Worm (Caenorhabditis elegans) whole organism, L1 larva: ENCODE data around the gene trpp-3.

Source experiments
- C16A3.4 ChIP-seq: fragments of 150-350 bp; optimal IDR thresholded peaks from 2 replicates; lab custom pipeline; 2014; ENCODE audit warnings: missing biosample characterization, missing genetic modification characterization
- C34B4.2 ChIP-seq: sonication (generic microtip); optimal IDR thresholded peaks from 2 replicates; lab custom pipeline; 2017; ENCODE audit warnings: mild to moderate bottlenecking, missing genetic modification characterization, missing compliant biosample characterization
- blmp-1 ChIP-seq: fragments of 150-350 bp; optimal IDR thresholded peaks from 2 replicates; lab custom pipeline; 2014; ENCODE audit warnings: missing biosample characterization, missing genetic modification characterization
- ceh-82 ChIP-seq, 3 experiments: fragments of 150-350 bp in 1 of 3; sonication (generic microtip) in 2 of 3; optimal IDR thresholded peaks; 2 replicates each; lab custom pipeline; 2014 to 2017; ENCODE audit warnings: missing biosample characterization in 3 of 3, missing genetic modification characterization in 3 of 3
- ceh-88 ChIP-seq: fragments of 200-800 bp; sonication (Bioruptor generic); IDR thresholded peaks from 2 replicates; pipeline ENCODE4 v1.3.6; 2022; ENCODE audit warnings: missing genetic modification characterization, missing compliant biosample characterization
- ceh-90 ChIP-seq: sonication (generic microtip); optimal IDR thresholded peaks from 2 replicates; lab custom pipeline; 2016; ENCODE audit warnings: missing genetic modification characterization, missing compliant biosample characterization
- ces-1 ChIP-seq: fragments of 150-350 bp; optimal IDR thresholded peaks from 2 replicates; lab custom pipeline; 2014; ENCODE audit warnings: missing biosample characterization, missing genetic modification reagents, missing genetic modification characterization
- dpl-1 ChIP-seq, 3 experiments: fragments of 150-350 bp in 2 of 3; sonication (generic microtip) in 1 of 3; optimal IDR thresholded peaks; 2 replicates each; lab custom pipeline; 2014 to 2017; ENCODE audit warnings: missing biosample characterization in 3 of 3, missing genetic modification characterization in 3 of 3, missing genetic modification reagents in 3 of 3
- dsc-1 ChIP-seq: sonication (generic microtip); optimal IDR thresholded peaks from 2 replicates; lab custom pipeline; 2016; ENCODE audit warnings: mild to moderate bottlenecking, missing genetic modification characterization, missing compliant biosample characterization
- efl-1 ChIP-seq, 4 experiments: fragments of 150-350 bp; optimal IDR thresholded peaks in 3 of 4; peaks in 1 of 4; 1 replicate in 1 of 4; 2 replicates in 3 of 4; lab custom pipeline; 2014; ENCODE audit warnings: missing biosample characterization in 2 of 4, missing genetic modification characterization in 2 of 4, missing genetic modification reagents in 2 of 4
- efl-3 ChIP-seq: fragments of 200-800 bp; sonication (Bioruptor generic); optimal IDR thresholded peaks from 2 replicates; lab custom pipeline; 2018; ENCODE audit warnings: mild to moderate bottlenecking, missing genetic modification characterization, missing compliant biosample characterization
- egl-13 ChIP-seq: sonication (generic microtip); optimal IDR thresholded peaks from 2 replicates; lab custom pipeline; 2016; ENCODE audit warnings: missing genotype, missing genetic modification reagents, missing genetic modification characterization, missing compliant biosample characterization
- egl-27 ChIP-seq, 2 experiments: fragments of 150-350 bp in 1 of 2; sonication (generic microtip); optimal IDR thresholded peaks; 3 replicates each; lab custom pipeline; 2017 to 2018; ENCODE audit warnings: missing biosample characterization in 2 of 2, missing genetic modification characterization in 2 of 2, missing genetic modification reagents in 2 of 2
- elt-3 ChIP-seq, 6 experiments: fragments of 150-350 bp in 1 of 6; sonication (generic microtip); optimal IDR thresholded peaks; 2 replicates each; lab custom pipeline; 2017 to 2018; ENCODE audit warnings: missing biosample characterization in 6 of 6, missing genetic modification characterization in 6 of 6, inconsistent platforms in 1 of 6
- ets-5 ChIP-seq: fragments of 200-800 bp; sonication (Bioruptor generic); IDR thresholded peaks from 2 replicates; pipeline ENCODE4 v1.3.6; 2022; ENCODE audit warnings: missing genetic modification characterization, missing compliant biosample characterization
- hlh-17 ChIP-seq: fragments of 200-800 bp; sonication (Bioruptor generic); optimal IDR thresholded peaks from 2 replicates; lab custom pipeline; 2018; ENCODE audit warnings: missing genetic modification characterization, mild to moderate bottlenecking, missing compliant biosample characterization, moderate library complexity, borderline replicate concordance
- hlh-4 ChIP-seq: sonication (generic microtip); optimal IDR thresholded peaks from 2 replicates; lab custom pipeline; 2016; ENCODE audit warnings: mild to moderate bottlenecking, missing genetic modification characterization, missing compliant biosample characterization
- hpl-2 ChIP-seq: fragments of 150-350 bp; optimal IDR thresholded peaks from 2 replicates; lab custom pipeline; 2014; ENCODE audit warnings: missing biosample characterization, missing genetic modification reagents, missing genetic modification characterization
- irx-1 ChIP-seq: sonication (generic microtip); optimal IDR thresholded peaks from 2 replicates; lab custom pipeline; 2016; ENCODE audit warnings: missing genetic modification characterization, missing compliant biosample characterization
- isw-1 ChIP-seq: fragments of 200-800 bp; sonication (Bioruptor generic); IDR thresholded peaks from 2 replicates; pipeline ENCODE4 v1.3.6; 2022; ENCODE audit warnings: missing genetic modification characterization, missing compliant biosample characterization
- lin-13 ChIP-seq: fragments of 150-350 bp; optimal IDR thresholded peaks from 2 replicates; lab custom pipeline; 2014; ENCODE audit warnings: missing biosample characterization, missing genetic modification reagents, missing genetic modification characterization
- lin-14 ChIP-seq: fragments of 200-800 bp; sonication (Bioruptor generic); optimal IDR thresholded peaks from 2 replicates; lab custom pipeline; 2018; ENCODE audit warnings: mild to moderate bottlenecking, missing genetic modification characterization, moderate library complexity, missing compliant biosample characterization
- lin-35 ChIP-seq, 2 experiments: fragments of 150-350 bp; optimal IDR thresholded peaks; 2 replicates each; lab custom pipeline; 2014; ENCODE audit warnings: missing biosample characterization in 2 of 2, missing genetic modification characterization in 2 of 2, missing genetic modification reagents in 2 of 2
- lin-39 ChIP-seq: fragments of 150-350 bp; optimal IDR thresholded peaks from 2 replicates; lab custom pipeline; 2014; ENCODE audit warnings: missing biosample characterization, missing genetic modification reagents, missing genetic modification characterization
- lir-3 ChIP-seq: sonication (generic microtip); optimal IDR thresholded peaks from 2 replicates; lab custom pipeline; 2016; ENCODE audit warnings: mild to moderate bottlenecking, missing genetic modification characterization, moderate library complexity, missing compliant biosample characterization; ENCODE audit not compliant: poor library complexity
- lsy-2 ChIP-seq, 2 experiments: fragments of 150-350 bp; optimal IDR thresholded peaks; 2 replicates each; lab custom pipeline; 2014; ENCODE audit warnings: missing biosample characterization in 2 of 2, missing genetic modification characterization in 2 of 2
- mef-2 ChIP-seq: fragments of 150-350 bp; optimal IDR thresholded peaks from 2 replicates; lab custom pipeline; 2014; ENCODE audit warnings: missing biosample characterization, missing genetic modification characterization
- nhr-11 ChIP-seq: fragments of 150-350 bp; optimal IDR thresholded peaks from 2 replicates; lab custom pipeline; 2014; ENCODE audit warnings: missing biosample characterization, missing genetic modification characterization
- nhr-20 ChIP-seq: sonication (generic microtip); optimal IDR thresholded peaks from 2 replicates; lab custom pipeline; 2016; ENCODE audit warnings: mild to moderate bottlenecking, missing genetic modification characterization, missing compliant biosample characterization
- nhr-237 ChIP-seq: fragments of 150-350 bp; optimal IDR thresholded peaks from 2 replicates; lab custom pipeline; 2014; ENCODE audit warnings: missing biosample characterization, missing genetic modification characterization
- nhr-28 ChIP-seq: fragments of 150-350 bp; optimal IDR thresholded peaks from 2 replicates; lab custom pipeline; 2014; ENCODE audit warnings: missing biosample characterization, missing genetic modification characterization
- nhr-47 ChIP-seq: sonication (generic microtip); optimal IDR thresholded peaks from 2 replicates; lab custom pipeline; 2016; ENCODE audit warnings: mild to moderate bottlenecking, missing genetic modification characterization, moderate library complexity, missing compliant biosample characterization
- nhr-71 ChIP-seq: sonication (generic microtip); optimal IDR thresholded peaks from 2 replicates; lab custom pipeline; 2016; ENCODE audit warnings: mild to moderate bottlenecking, missing genetic modification characterization, moderate library complexity, missing compliant biosample characterization
- nhr-76 ChIP-seq: sonication (generic microtip); optimal IDR thresholded peaks from 2 replicates; lab custom pipeline; 2017; ENCODE audit warnings: missing biosample characterization, missing genetic modification characterization
- nhr-77 ChIP-seq: fragments of 150-350 bp; optimal IDR thresholded peaks from 2 replicates; lab custom pipeline; 2014; ENCODE audit warnings: missing biosample characterization, missing genetic modification characterization
- nhr-85 ChIP-seq: sonication (generic microtip); peaks from one replicate; lab custom pipeline; 2016; ENCODE audit warnings: missing genetic modification characterization, inconsistent platforms, missing compliant biosample characterization
- nhr-90 ChIP-seq: sonication (generic microtip); optimal IDR thresholded peaks from 2 replicates; lab custom pipeline; 2016; ENCODE audit warnings: mild to moderate bottlenecking, missing genetic modification characterization, missing compliant biosample characterization; ENCODE audit not compliant: poor library complexity
- pax-3 ChIP-seq: fragments of 200-800 bp; sonication (Bioruptor generic); optimal IDR thresholded peaks from 2 replicates; lab custom pipeline; 2018; ENCODE audit warnings: mild to moderate bottlenecking, missing genetic modification characterization, moderate library complexity, missing compliant biosample characterization
- pqm-1 ChIP-seq: sonication (generic microtip); optimal IDR thresholded peaks from 3 replicates; lab custom pipeline; 2017; ENCODE audit warnings: missing biosample characterization, missing genetic modification characterization
- skn-1 ChIP-seq: fragments of 150-350 bp; optimal IDR thresholded peaks from 2 replicates; lab custom pipeline; 2014; ENCODE audit warnings: missing biosample characterization, missing genetic modification characterization
- snu-23 ChIP-seq: sonication (generic microtip); optimal IDR thresholded peaks from 2 replicates; lab custom pipeline; 2016; ENCODE audit warnings: missing genetic modification characterization, missing compliant biosample characterization
- sox-4 ChIP-seq: sonication (generic microtip); optimal IDR thresholded peaks from 2 replicates; lab custom pipeline; 2016; ENCODE audit warnings: missing genetic modification characterization, missing compliant biosample characterization
- sptf-1 ChIP-seq: fragments of 150-350 bp; optimal IDR thresholded peaks from 2 replicates; lab custom pipeline; 2014; ENCODE audit warnings: missing biosample characterization, missing genetic modification characterization
- sup-37 ChIP-seq: fragments of 200-800 bp; sonication (Bioruptor generic); optimal IDR thresholded peaks from 2 replicates; lab custom pipeline; 2018; ENCODE audit warnings: mild to moderate bottlenecking, missing genetic modification characterization, missing compliant biosample characterization
- swsn-7 ChIP-seq: sonication (generic microtip); optimal IDR thresholded peaks from 2 replicates; lab custom pipeline; 2016; ENCODE audit warnings: missing genetic modification characterization, missing compliant biosample characterization
- tbx-2 ChIP-seq: sonication (generic microtip); optimal IDR thresholded peaks from 2 replicates; lab custom pipeline; 2016; ENCODE audit warnings: missing genetic modification characterization, missing compliant biosample characterization
- tlp-1 ChIP-seq: fragments of 150-350 bp; optimal IDR thresholded peaks from 2 replicates; lab custom pipeline; 2014; ENCODE audit warnings: missing biosample characterization, missing genetic modification characterization
- unc-130 ChIP-seq: fragments of 150-350 bp; optimal IDR thresholded peaks from 2 replicates; lab custom pipeline; 2017; ENCODE audit warnings: missing biosample characterization, missing genetic modification characterization, inconsistent platforms
- unc-30 ChIP-seq: sonication (generic microtip); optimal IDR thresholded peaks from 2 replicates; lab custom pipeline; 2017; ENCODE audit warnings: missing biosample characterization, missing genetic modification characterization
- unc-86 ChIP-seq: sonication (generic microtip); optimal IDR thresholded peaks from 2 replicates; lab custom pipeline; 2016; ENCODE audit warnings: missing genetic modification characterization, missing compliant biosample characterization
- vab-15 ChIP-seq: sonication (generic microtip); optimal IDR thresholded peaks from 2 replicates; lab custom pipeline; 2017; ENCODE audit warnings: missing genotype, mild to moderate bottlenecking, missing genetic modification characterization, missing compliant biosample characterization
- xbp-1 ChIP-seq: sonication (generic microtip); optimal IDR thresholded peaks from 2 replicates; lab custom pipeline; 2016; ENCODE audit warnings: missing genetic modification characterization, missing compliant biosample characterization
- zag-1 ChIP-seq: fragments of 150-350 bp; optimal IDR thresholded peaks from 2 replicates; lab custom pipeline; 2014; ENCODE audit warnings: missing biosample characterization, missing genetic modification characterization
- ztf-4 ChIP-seq: fragments of 150-350 bp; optimal IDR thresholded peaks from 2 replicates; lab custom pipeline; 2014; ENCODE audit warnings: missing biosample characterization, missing genetic modification characterization

The trpp-3 gene

ce11 chrIII:9528824-9529223 is 3.5 kb downstream of the trpp-3 start, which contains the start of gene ZK1098.2:
Gene ZK1098.2, plus strand, starts transcription at chrIII:9529159.
- TF ChIP-seq lin-13 (GFP tag; lab: Kevin White, UChicago): no peak
- peak; percentile 1 for TF ChIP-seq skn-1
- TF ChIP-seq hlh-17 (GFP tag; lab: Kevin White, UChicago): no peak
- no peak for TF ChIP-seq xbp-1
- TF ChIP-seq sox-4 (tag; lab: Kevin White, UChicago): no peak
- no peak for TF ChIP-seq ztf-4 (tag; lab: Kevin White, UChicago)
- no peak for TF ChIP-seq hpl-2 (GFP tag; lab: Kevin White, UChicago)
- peak in 1 of 6 experiments; percentile 7 for TF ChIP-seq elt-3 (tag; optimal IDR thresholded peaks at IDR 0.05; lab: Kevin White, UChicago)
- no peak for TF ChIP-seq efl-3 (GFP tag; lab: Kevin White, UChicago)
- no peak for TF ChIP-seq zag-1 (tag; lab: Kevin White, UChicago)
- no peak for TF ChIP-seq nhr-237
- no peak for TF ChIP-seq nhr-76 (tag; lab: Kevin White, UChicago)
- TF ChIP-seq unc-130 (tag; lab: Kevin White, UChicago): no peak
- peak; percentile 46 for TF ChIP-seq blmp-1 (tag; lab: Kevin White, UChicago)
- TF ChIP-seq tlp-1 (tag; lab: Kevin White, UChicago): no peak
- no peak for TF ChIP-seq lin-39 (tag; lab: Kevin White, UChicago)
- TF ChIP-seq nhr-28: no peak
- TF ChIP-seq egl-13 (tag; lab: Kevin White, UChicago): no peak
- no peak for TF ChIP-seq ceh-90 (tag; lab: Kevin White, UChicago)
- peak; percentile 23 for TF ChIP-seq snu-23 (GFP tag; lab: Kevin White, UChicago)
- no peak for TF ChIP-seq mef-2 (tag; lab: Kevin White, UChicago)
- TF ChIP-seq C16A3.4: peak; percentile 28
- no peak for TF ChIP-seq nhr-85 (tag; lab: Kevin White, UChicago)
- TF ChIP-seq nhr-77 (tag; lab: Kevin White, UChicago): no peak
- no peak for TF ChIP-seq swsn-7 (tag; lab: Kevin White, UChicago)
- no peak for TF ChIP-seq ceh-82 (tag; optimal IDR thresholded peaks at IDR 0.05; lab: Kevin White, UChicago)
- TF ChIP-seq irx-1 (tag; lab: Kevin White, UChicago): no peak
- TF ChIP-seq lin-35 (GFP tag; optimal IDR thresholded peaks at IDR 0.05; lab: Kevin White, UChicago): peak; percentile 22 to 32
- no peak for TF ChIP-seq egl-27 (tag; optimal IDR thresholded peaks at IDR 0.05; lab: Kevin White, UChicago)
- TF ChIP-seq ets-5: no peak
- TF ChIP-seq unc-86 (tag; lab: Kevin White, UChicago): no peak
- no peak for TF ChIP-seq lin-14
- TF ChIP-seq ceh-88 (GFP tag; lab: Robert Waterston, UW): no peak
- TF ChIP-seq hlh-4 (tag; lab: Kevin White, UChicago): no peak
- TF ChIP-seq isw-1 (GFP tag; lab: Robert Waterston, UW): no peak
- no peak for TF ChIP-seq C34B4.2 (tag; lab: Kevin White, UChicago)
- no peak for TF ChIP-seq nhr-90 (tag; lab: Kevin White, UChicago)
- no peak for TF ChIP-seq unc-30
- TF ChIP-seq nhr-20 (tag; lab: Kevin White, UChicago): no peak
- no peak for TF ChIP-seq nhr-71 (tag; lab: Kevin White, UChicago)
- TF ChIP-seq pqm-1 (tag; lab: Kevin White, UChicago): no peak
- no peak for TF ChIP-seq pax-3 (tag; lab: Kevin White, UChicago)
- TF ChIP-seq nhr-47 (tag; lab: Kevin White, UChicago): no peak
- TF ChIP-seq efl-1 (optimal IDR thresholded peaks at IDR 0.05; lab: Kevin White, UChicago): peak; percentile 5 to 14
- peak in 1 of 2 experiments; percentile 23 for TF ChIP-seq efl-1 (GFP tag; optimal IDR thresholded peaks at IDR 0.05 in 1 of 2; lab: Kevin White, UChicago)
- TF ChIP-seq ces-1 (GFP tag; lab: Kevin White, UChicago): no peak
- TF ChIP-seq dsc-1 (tag; lab: Kevin White, UChicago): no peak
- TF ChIP-seq sptf-1 (tag; lab: Kevin White, UChicago): no peak
- no peak for TF ChIP-seq nhr-11 (tag; lab: Kevin White, UChicago)
- no peak for TF ChIP-seq tbx-2 (tag; lab: Kevin White, UChicago)
- no peak for TF ChIP-seq lir-3 (tag; lab: Kevin White, UChicago)
- TF ChIP-seq vab-15 (tag; lab: Kevin White, UChicago): no peak
- TF ChIP-seq dpl-1 (GFP tag; optimal IDR thresholded peaks at IDR 0.05; lab: Kevin White, UChicago): peak in 1 of 3 experiments; percentile 42
- no peak for TF ChIP-seq sup-37
- peak; percentile 30 to 53 for TF ChIP-seq lsy-2 (tag; optimal IDR thresholded peaks at IDR 0.05; lab: Kevin White, UChicago)
